Worm (Caenorhabditis elegans): ENCODE results near the gene srd-39.

The srd-39 gene

ce11 chrX:13288715-13289114 lies 11.7 kb downstream of the srd-39 start, which contains the start of gene R04D3.4:
Gene R04D3.4, minus strand, starts transcription at chrX:13288815.
- TF ChIP-seq madf-8 (GFP tag; conservative IDR thresholded peaks at IDR 0.05) = no peak
- TF ChIP-seq zim-3 (tag; optimal IDR thresholded peaks at IDR 0.05) = no peak
- TF ChIP-seq B0261.1 (tag; optimal IDR thresholded peaks at IDR 0.05) = no peak

- TF ChIP-seq B0336.3 (GFP tag; IDR thresholded peaks at IDR 0.05) = no peak
- no peak for TF ChIP-seq hlh-12 (tag; optimal IDR thresholded peaks at IDR 0.05)
- no peak for TF ChIP-seq Y79H2A.3 (GFP tag; conservative IDR thresholded peaks at IDR 0.05)
- no peak for TF ChIP-seq rec-8 (tag; optimal IDR thresholded peaks at IDR 0.05)
- no peak for TF ChIP-seq ekl-4 (GFP tag; IDR thresholded peaks at IDR 0.05)
- no peak for TF ChIP-seq egrh-3 (GFP tag; IDR thresholded peaks at IDR 0.05)
- no peak for TF ChIP-seq lag-1 (GFP tag; IDR thresholded peaks at IDR 0.05)
Measured at ce11 chrX:13286533-13286932, 13.9 kb downstream of the srd-39 start, which contains the start of gene R04D3.2. Gene R04D3.2, minus strand, starts transcription at chrX:13286633.

- TF ChIP-seq lsy-27 (tag; optimal IDR thresholded peaks at IDR 0.05; ENCODE audit: borderline replicate concordance, insufficient read depth) (no peak), nhr-90 (tag; optimal IDR thresholded peaks at IDR 0.05) (peak; percentile 65), ztf-18 (tag; optimal IDR thresholded peaks at IDR 0.05) (peak; percentile 40), pbrm-1 (GFP tag; IDR thresholded peaks at IDR 0.05) (peak; percentile 62; the same call in 1 of the 2 replicates), ztf-25 (GFP tag; IDR thresholded peaks at IDR 0.05) (0 out of 2 replicates have a peak, but pooled peaks have one; percentile 73), him-1 (tag; optimal IDR thresholded peaks at IDR 0.05) (peak; percentile 65), Y53F4B.3 (GFP tag; IDR thresholded peaks at IDR 0.05) (no peak), lsl-1 (GFP tag; optimal IDR thresholded peaks at IDR 0.05) (no peak), dpff-1 (tag; optimal IDR thresholded peaks at IDR 0.05) (no peak), Y95B8A.8 (GFP tag; IDR thresholded peaks at IDR 0.05) (no peak), hrde-1 (tag; optimal IDR thresholded peaks at IDR 0.05; ENCODE audit: borderline replicate concordance) (peak; percentile 3), snpc-3.4 (tag; optimal IDR thresholded peaks at IDR 0.05) (peak; percentile 50), fkh-3 (tag; optimal IDR thresholded peaks at IDR 0.05) (no peak), nhr-120 (GFP tag; IDR thresholded peaks at IDR 0.05) (0 out of 2 replicates have a peak, but pooled peaks have one; percentile 50), snpc-4 (GFP tag; optimal IDR thresholded peaks at IDR 0.05) (peak; percentile 42), snpc-4 (tag; optimal IDR thresholded peaks at IDR 0.05) (peak in 2 of 4 experiments; percentile 35 to 58), nhr-179 (tag; optimal IDR thresholded peaks at IDR 0.05) (peak; percentile 16), bed-1 (GFP tag; IDR thresholded peaks at IDR 0.05) (no peak), ceh-27 (GFP tag; optimal IDR thresholded peaks at IDR 0.05) (no peak), hlh-26 (GFP tag; conservative IDR thresholded peaks at IDR 0.05) (no peak), let-526 (GFP tag; IDR thresholded peaks at IDR 0.05) (no peak), lin-35 (GFP tag; optimal IDR thresholded peaks at IDR 0.05) (no peak), lin-40 (tag; optimal IDR thresholded peaks at IDR 0.05) (no peak), B0261.1 (tag; optimal IDR thresholded peaks at IDR 0.05) (peak; percentile 80), rec-8 (tag; optimal IDR thresholded peaks at IDR 0.05) (peak; percentile 32 to 46), ZK185.1 (tag; optimal IDR thresholded peaks at IDR 0.05; ENCODE audit: poor library complexity, severe bottlenecking) (peak; percentile 22), F57A8.1 (GFP tag; optimal IDR thresholded peaks at IDR 0.05) (no peak), ztf-26 (tag; optimal IDR thresholded peaks at IDR 0.05) (no peak), Y56A3A.18 (GFP tag; IDR thresholded peaks at IDR 0.05) (0 out of 2 replicates have a peak, but pooled peaks have one; percentile 35), B0336.3 (GFP tag; IDR thresholded peaks at IDR 0.05) (no peak), egl-44 (GFP tag; IDR thresholded peaks at IDR 0.05) (no peak), nfya-2 (GFP tag; IDR thresholded peaks at IDR 0.05) (no peak), rcor-1 (GFP tag; IDR thresholded peaks at IDR 0.05) (no peak), hmg-20 (GFP tag; IDR thresholded peaks at IDR 0.05) (no peak), attf-3 (GFP tag; conservative IDR thresholded peaks at IDR 0.05) (no peak), ceh-79 (tag; optimal IDR thresholded peaks at IDR 0.05) (no peak), ztf-28 (GFP tag; IDR thresholded peaks at IDR 0.05) (no peak)
Measured at ce11 chrX:13284618-13285017, 15.8 kb downstream of the srd-39 start.
